Worm (Caenorhabditis elegans) whole organism, L3 larva: ENCODE data around the gene F16H6.9.

Experiments
- R02D3.7 ChIP-seq: fragments of 150-350 bp; optimal IDR thresholded peaks from 2 replicates; lab custom pipeline; 2014; ENCODE audit warnings: missing biosample characterization, missing genetic modification characterization
- nhr-23 ChIP-seq: fragments of 150-350 bp; optimal IDR thresholded peaks from 2 replicates; lab custom pipeline; 2014; ENCODE audit warnings: missing biosample characterization, missing genetic modification reagents, missing genetic modification characterization

DNA sequence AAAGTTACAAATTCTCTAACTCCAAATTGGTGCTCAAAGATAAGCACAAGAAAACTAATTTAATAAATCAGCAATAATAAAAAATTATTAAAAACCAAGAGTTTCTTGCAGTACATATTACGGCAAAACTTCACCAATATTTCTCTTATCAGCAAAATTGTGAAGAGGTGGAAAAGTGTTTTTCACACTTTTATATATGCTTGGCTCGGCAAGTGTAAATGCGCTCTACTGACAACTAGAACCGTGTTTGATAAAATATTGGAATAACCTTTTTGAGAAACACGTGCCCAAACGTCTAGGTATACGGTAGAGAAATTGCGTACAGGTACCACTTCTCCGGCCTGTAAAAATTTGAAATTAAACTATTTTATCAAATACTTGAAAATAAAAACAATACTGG is 24.4 kb downstream of the F16H6.9 start, which contains the start of gene R10E8.8:
- TF ChIP-seq nhr-23 (tag; lab: Kevin White, UChicago) (no peak), R02D3.7 (tag; lab: Kevin White, UChicago) (no peak)
